Fruit fly (Drosophila melanogaster) whole organism, embryonic: Measurements from ENCODE around the gene CG33796.

Experiments
- Asciz ChIP-seq: fragments of 200-800 bp; sonication (Bioruptor generic); optimal IDR thresholded peaks from 2 replicates; lab custom pipeline; 2017; ENCODE audit warnings: missing biosample characterization, mild to moderate bottlenecking, missing genetic modification characterization, missing genetic modification reagents
- Bdp1 ChIP-seq: fragments of 200-800 bp; sonication (Bioruptor generic); optimal IDR thresholded peaks from 3 replicates; lab custom pipeline; 2016; ENCODE audit warnings: missing biosample characterization, missing genetic modification characterization
- Bteb2 ChIP-seq: fragments of 200-800 bp; sonication (Bioruptor generic); optimal IDR thresholded peaks from 2 replicates; lab custom pipeline; 2016; ENCODE audit warnings: missing biosample characterization, missing genetic modification characterization
- CG12104 ChIP-seq: fragments of 200-800 bp; sonication (Bioruptor generic); optimal IDR thresholded peaks from 3 replicates; lab custom pipeline; 2016; ENCODE audit warnings: missing biosample characterization, missing genetic modification characterization
- CG13775 ChIP-seq: fragments of 200-800 bp; sonication (Bioruptor generic); optimal IDR thresholded peaks from 3 replicates; lab custom pipeline; 2017; ENCODE audit warnings: missing biosample characterization, mild to moderate bottlenecking, missing genetic modification characterization
- CG14860 ChIP-seq: fragments of 200-800 bp; sonication (Bioruptor generic); IDR thresholded peaks from 3 replicates; pipeline ENCODE4 v1.3.6; 2022; ENCODE audit warnings: missing biosample characterization, missing genetic modification characterization; ENCODE audit not compliant: partially characterized antibody
- CG15269 ChIP-seq: fragments of 200-800 bp; sonication (Bioruptor generic); optimal IDR thresholded peaks from 2 replicates; lab custom pipeline; 2018; ENCODE audit warnings: missing biosample characterization, mild to moderate bottlenecking, missing genetic modification characterization, moderate library complexity
- CG15479 ChIP-seq: fragments of 200-800 bp; sonication (Bioruptor generic); optimal IDR thresholded peaks from 3 replicates; lab custom pipeline; 2019; ENCODE audit warnings: missing biosample characterization, mild to moderate bottlenecking, missing genetic modification characterization, moderate library complexity
- CG17186 ChIP-seq: fragments of 200-800 bp; sonication (Bioruptor generic); optimal IDR thresholded peaks from 3 replicates; lab custom pipeline; 2017; ENCODE audit warnings: missing biosample characterization, missing genetic modification reagents, missing genetic modification characterization
- CG17328 ChIP-seq: fragments of 200-800 bp; sonication (Bioruptor generic); IDR thresholded peaks from 2 replicates; pipeline ENCODE4 v1.3.6; 2022; ENCODE audit warnings: missing biosample characterization, missing genetic modification characterization
- CG17802 ChIP-seq: fragments of 200-800 bp; sonication (Bioruptor generic); optimal IDR thresholded peaks from 2 replicates; lab custom pipeline; 2018; ENCODE audit warnings: missing biosample characterization, mild to moderate bottlenecking, missing genetic modification characterization, moderate library complexity
- CG17912 ChIP-seq: fragments of 200-800 bp; sonication (Bioruptor generic); optimal IDR thresholded peaks from 2 replicates; lab custom pipeline; 2018; ENCODE audit warnings: missing biosample characterization, mild to moderate bottlenecking, missing genetic modification characterization
- CG2129 ChIP-seq: fragments of 200-800 bp; sonication (Bioruptor generic); IDR thresholded peaks from 2 replicates; pipeline ENCODE4 v1.3.6; 2022; ENCODE audit warnings: missing biosample characterization, missing genetic modification characterization; ENCODE audit not compliant: partially characterized antibody
- CG2202 ChIP-seq: fragments of 200-800 bp; sonication (Bioruptor generic); optimal IDR thresholded peaks from 2 replicates; lab custom pipeline; 2018; ENCODE audit warnings: missing biosample characterization, mild to moderate bottlenecking, missing genetic modification characterization
- CG31365 ChIP-seq: fragments of 200-800 bp; sonication (Bioruptor generic); optimal IDR thresholded peaks from 2 replicates; lab custom pipeline; 2018; ENCODE audit warnings: missing biosample characterization, mild to moderate bottlenecking, missing genetic modification characterization
- CG32532 ChIP-seq: fragments of 200-800 bp; sonication (Bioruptor generic); IDR thresholded peaks from 2 replicates; pipeline ENCODE4 v1.3.6; 2022; ENCODE audit warnings: missing biosample characterization, missing genetic modification characterization
- CG3995 ChIP-seq: fragments of 200-800 bp; sonication (Bioruptor generic); optimal IDR thresholded peaks from 3 replicates; lab custom pipeline; 2016; ENCODE audit warnings: missing biosample characterization, missing genetic modification characterization
- CG4360 ChIP-seq: fragments of 200-800 bp; sonication (Bioruptor generic); IDR thresholded peaks from 2 replicates; pipeline ENCODE4 v1.3.6; 2022; ENCODE audit warnings: missing biosample characterization, missing genetic modification characterization
- D19A ChIP-seq: fragments of 200-800 bp; optimal IDR thresholded peaks from 3 replicates; lab custom pipeline; 2019; ENCODE audit warnings: missing biosample characterization, mild to moderate bottlenecking, missing genetic modification characterization, moderate library complexity
- Dll ChIP-seq: fragments of 200-800 bp; sonication (Bioruptor generic); IDR thresholded peaks from 4 replicates; pipeline ENCODE4 v1.3.6; 2022; ENCODE audit warnings: missing biosample characterization, missing genetic modification characterization; ENCODE audit not compliant: partially characterized antibody
- Dp ChIP-seq: fragments of 200-800 bp; sonication (Bioruptor generic); optimal IDR thresholded peaks from 2 replicates; lab custom pipeline; 2018; ENCODE audit warnings: missing biosample characterization, mild to moderate bottlenecking, missing genetic modification characterization, moderate library complexity
- GATAe ChIP-seq: fragments of 200-800 bp; sonication (Bioruptor generic); conservative IDR thresholded peaks from 2 replicates; pipeline ENCODE4 v1.3.6; 2022; ENCODE audit warnings: missing biosample characterization, missing genetic modification characterization
- Oli ChIP-seq: fragments of 200-800 bp; sonication (Bioruptor generic); optimal IDR thresholded peaks from 2 replicates; lab custom pipeline; 2018; ENCODE audit warnings: missing biosample characterization, mild to moderate bottlenecking, missing genetic modification characterization, moderate library complexity
- PHDP ChIP-seq: fragments of 200-800 bp; sonication (Bioruptor generic); optimal IDR thresholded peaks from 3 replicates; lab custom pipeline; 2018; ENCODE audit warnings: missing biosample characterization, mild to moderate bottlenecking, missing genetic modification characterization, moderate library complexity
- Trl ChIP-seq, 3 experiments: fragments of >200 bp in 2 of 3; fragments of 200-800 bp in 1 of 3; sonication (Bioruptor generic) in 1 of 3; optimal IDR thresholded peaks; 2 replicates in 1 of 3; 3 replicates in 2 of 3; lab custom pipeline; 2016 to 2017; ENCODE audit warnings: missing biosample characterization in 1 of 3, missing genetic modification characterization in 1 of 3
- ab ChIP-seq: fragments of 200-800 bp; sonication (Bioruptor generic); optimal IDR thresholded peaks from 2 replicates; lab custom pipeline; 2016; ENCODE audit warnings: missing biosample characterization, missing genetic modification characterization
- amos ChIP-seq: fragments of 200-800 bp; sonication (Bioruptor generic); IDR thresholded peaks from 2 replicates; pipeline ENCODE4 v1.3.6; 2022; ENCODE audit warnings: missing biosample characterization, missing genetic modification characterization; ENCODE audit not compliant: partially characterized antibody
- btn ChIP-seq: fragments of 200-800 bp; sonication (Bioruptor generic); optimal IDR thresholded peaks from 2 replicates; lab custom pipeline; 2016; ENCODE audit warnings: missing biosample characterization, missing genetic modification characterization
- ci ChIP-seq: fragments of 200-800 bp; sonication (Bioruptor generic); IDR thresholded peaks from 3 replicates; pipeline ENCODE4 v1.3.6; 2022; ENCODE audit warnings: missing biosample characterization, missing genetic modification characterization
- crc ChIP-seq: fragments of 200-800 bp; sonication (Bioruptor generic); optimal IDR thresholded peaks from 2 replicates; lab custom pipeline; 2016; ENCODE audit warnings: missing biosample characterization, missing genetic modification characterization
- fru ChIP-seq: fragments of >200 bp; optimal IDR thresholded peaks from 2 replicates; lab custom pipeline; 2017
- fu2 ChIP-seq: fragments of 200-800 bp; sonication (Bioruptor generic); optimal IDR thresholded peaks from 2 replicates; lab custom pipeline; 2016; ENCODE audit warnings: missing biosample characterization, missing genetic modification characterization
- gsb ChIP-seq: fragments of 200-800 bp; sonication (Bioruptor generic); IDR thresholded peaks from 2 replicates; pipeline ENCODE4 v1.3.6; 2022; ENCODE audit warnings: missing biosample characterization, missing genetic modification characterization
- gt ChIP-seq: fragments of 200-800 bp; sonication (Bioruptor generic); IDR thresholded peaks from 2 replicates; pipeline ENCODE4 v1.3.6; 2022; ENCODE audit warnings: missing biosample characterization, missing genetic modification characterization
- hb ChIP-seq: fragments of 200-800 bp; sonication (Bioruptor generic); IDR thresholded peaks from 3 replicates; pipeline ENCODE4 v1.3.6; 2022; ENCODE audit warnings: missing biosample characterization, missing genetic modification characterization; ENCODE audit not compliant: partially characterized antibody
- kay ChIP-seq: fragments of 200-800 bp; sonication (Bioruptor generic); optimal IDR thresholded peaks from 2 replicates; lab custom pipeline; 2016; ENCODE audit warnings: missing biosample characterization, missing genetic modification characterization
- lola ChIP-seq, 3 experiments: fragments of >200 bp in 2 of 3; fragments of 200-800 bp in 1 of 3; sonication (Bioruptor generic) in 1 of 3; optimal IDR thresholded peaks; 2 replicates each; lab custom pipeline; 2017 to 2019; ENCODE audit warnings: missing biosample characterization in 3 of 3, missing genetic modification characterization in 3 of 3, mild to moderate bottlenecking in 1 of 3, moderate library complexity in 1 of 3
- pita ChIP-seq: fragments of 200-800 bp; sonication (Bioruptor generic); optimal IDR thresholded peaks from 2 replicates; lab custom pipeline; 2017; ENCODE audit warnings: missing biosample characterization, mild to moderate bottlenecking, missing genetic modification characterization
- prd ChIP-seq, 3 experiments: fragments of >200 bp in 2 of 3; fragments of 200-800 bp in 1 of 3; sonication (Bioruptor generic) in 1 of 3; optimal IDR thresholded peaks in 2 of 3; IDR thresholded peaks in 1 of 3; 2 replicates in 2 of 3; 3 replicates in 1 of 3; pipeline versions ENCODE4 v1.3.6 to Lab custom; 2017 to 2022; ENCODE audit warnings: missing biosample characterization in 1 of 3, missing genetic modification characterization in 1 of 3
- rib ChIP-seq: fragments of 200-800 bp; sonication (Bioruptor generic); IDR thresholded peaks from 2 replicates; pipeline ENCODE4 v1.3.6; 2022; ENCODE audit warnings: missing biosample characterization, missing genetic modification characterization
- sqz ChIP-seq: fragments of 200-800 bp; sonication (Bioruptor generic); optimal IDR thresholded peaks from 3 replicates; lab custom pipeline; 2018; ENCODE audit warnings: missing biosample characterization, mild to moderate bottlenecking, missing genetic modification characterization
- trem ChIP-seq: fragments of 200-800 bp; optimal IDR thresholded peaks from 3 replicates; lab custom pipeline; 2019; ENCODE audit warnings: missing biosample characterization, mild to moderate bottlenecking, missing genetic modification characterization, moderate library complexity
- tup ChIP-seq: fragments of 200-800 bp; sonication (Bioruptor generic); optimal IDR thresholded peaks from 2 replicates; lab custom pipeline; 2016; ENCODE audit warnings: missing biosample characterization, mild to moderate bottlenecking, missing genetic modification characterization, moderate library complexity
- unc-4 ChIP-seq: fragments of 200-800 bp; sonication (Bioruptor generic); IDR thresholded peaks from 2 replicates; pipeline ENCODE4 v1.3.6; 2022; ENCODE audit warnings: missing biosample characterization, missing genetic modification characterization; ENCODE audit not compliant: partially characterized antibody
- vnd ChIP-seq: fragments of 200-800 bp; sonication (Bioruptor generic); IDR thresholded peaks from 3 replicates; pipeline ENCODE4 v1.3.6; 2022; ENCODE audit warnings: missing biosample characterization, missing genetic modification characterization; ENCODE audit not compliant: partially characterized antibody
- zfh1 ChIP-seq: fragments of 200-800 bp; sonication (Bioruptor generic); IDR thresholded peaks from 3 replicates; pipeline ENCODE4 v1.3.6; 2022; ENCODE audit warnings: missing biosample characterization, missing genetic modification characterization
- zfh2 ChIP-seq: fragments of 200-800 bp; sonication (Bioruptor generic); optimal IDR thresholded peaks from 2 replicates; lab custom pipeline; 2016; ENCODE audit warnings: missing biosample characterization, missing genetic modification characterization

CG33796 gene

dm6 chr3L:16131264-16132066, 38.4 kb downstream of the CG33796 start, which contains the start of the genes Trs20 and elg1 (continued):
- TF ChIP-seq Bdp1 (no peak), rib (GFP tag; lab: Robert Waterston, UW) (0 out of 2 replicates have a peak, but pooled peaks have one; percentile 32), tup (GFP tag; lab: Kevin White, UChicago) (no peak), crc (GFP tag; lab: Kevin White, UChicago) (no peak), zfh1 (no peak; the same call in 2 of the 3 replicates), GATAe (no peak), fru (lab: Kevin White, UChicago) (no peak), ci (peak; percentile 13; the same call in 1 of the 3 replicates), trem (tag; lab: Kevin White, UChicago) (peak; percentile 56), kay (no peak), ab (no peak), Bteb2 (GFP tag; lab: Kevin White, UChicago) (no peak), D19A (tag; lab: Kevin White, UChicago) (peak; percentile 74), CG3995 (GFP tag; lab: Kevin White, UChicago) (no peak), vnd (GFP tag; lab: Robert Waterston, UW) (no peak), sqz (GFP tag; lab: Kevin White, UChicago) (no peak), CG17802 (no peak), CG32532 (GFP tag; lab: Robert Waterston, UW) (peak; percentile 26; the same call in 1 of the 2 replicates), CG15479 (no peak), CG12104 (peak; percentile 42), CG13775 (GFP tag; lab: Kevin White, UChicago) (peak; percentile 41), CG17912 (GFP tag; lab: Kevin White, UChicago) (no peak), CG31365 (tag; lab: Kevin White, UChicago) (no peak), gsb (GFP tag; lab: Robert Waterston, UW) (no peak), zfh2 (GFP tag; lab: Kevin White, UChicago) (peak; percentile 10), Trl (optimal IDR thresholded peaks at IDR 0.05; lab: Kevin White, UChicago) (no peak), Trl (GFP tag; optimal IDR thresholded peaks at IDR 0.05; lab: Kevin White, UChicago) (no peak), amos (GFP tag; lab: Robert Waterston, UW) (no peak), prd (optimal IDR thresholded peaks at IDR 0.05; lab: Kevin White, UChicago) (no peak), prd (GFP tag; IDR thresholded peaks at IDR 0.05; lab: Robert Waterston, UW) (peak; percentile 45; the same call in 1 of the 3 replicates), Asciz (GFP tag; lab: Kevin White, UChicago) (no peak), pita (no peak), CG2202 (tag; lab: Kevin White, UChicago) (no peak), PHDP (tag; lab: Kevin White, UChicago) (peak; percentile 70), Dp (peak; percentile 79), gt (no peak), CG2129 (GFP tag; lab: Robert Waterston, UW) (no peak), CG17328 (GFP tag; lab: Robert Waterston, UW) (0 out of 2 replicates have a peak, but pooled peaks have one; percentile 9), CG15269 (tag; lab: Kevin White, UChicago) (peak; percentile 69), unc-4 (GFP tag; lab: Robert Waterston, UW) (no peak), hb (GFP tag; lab: Robert Waterston, UW) (no peak), Dll (GFP tag; lab: Robert Waterston, UW) (no peak), CG17186 (GFP tag; lab: Kevin White, UChicago) (no peak), fu2 (GFP tag; lab: Kevin White, UChicago) (no peak), CG4360 (GFP tag; lab: Robert Waterston, UW) (no peak), Oli (tag; lab: Kevin White, UChicago) (peak; percentile 53), btn (GFP tag; lab: Kevin White, UChicago) (no peak), lola (GFP tag; optimal IDR thresholded peaks at IDR 0.05; lab: Kevin White, UChicago) (peak in 1 of 3 experiments; percentile 61), CG14860 (GFP tag; lab: Robert Waterston, UW) (no peak)
